Fruit fly (Drosophila melanogaster) whole organism, embryonic: Measurements from ENCODE around the gene C901.

Experiments used
- Bgb ChIP-seq: fragments of 200-800 bp; sonication (Bioruptor generic); IDR thresholded peaks from 2 replicates; pipeline ENCODE4 v1.3.6; 2022; ENCODE audit warnings: missing biosample characterization, missing genetic modification characterization; ENCODE audit not compliant: partially characterized antibody
- CG12104 ChIP-seq: fragments of 200-800 bp; sonication (Bioruptor generic); optimal IDR thresholded peaks from 3 replicates; lab custom pipeline; 2016; ENCODE audit warnings: missing biosample characterization, missing genetic modification characterization
- CG16813 ChIP-seq: fragments of 200-800 bp; sonication (Bioruptor generic); IDR thresholded peaks from 3 replicates; pipeline ENCODE4 v1.3.6; 2022; ENCODE audit warnings: missing biosample characterization, missing genetic modification characterization; ENCODE audit not compliant: partially characterized antibody
- CG17361 ChIP-seq: fragments of 200-800 bp; sonication (Bioruptor generic); IDR thresholded peaks from 3 replicates; pipeline ENCODE4 v1.3.6; 2022; ENCODE audit warnings: missing biosample characterization, missing genetic modification characterization
- CG18011 ChIP-seq: fragments of 200-800 bp; sonication (Bioruptor generic); optimal IDR thresholded peaks from 2 replicates; lab custom pipeline; 2017; ENCODE audit warnings: missing biosample characterization, missing genetic modification characterization, mild to moderate bottlenecking, moderate library complexity, missing genotype
- CG2116 ChIP-seq: fragments of 200-800 bp; sonication (Bioruptor generic); optimal IDR thresholded peaks from 3 replicates; lab custom pipeline; 2018; ENCODE audit warnings: missing biosample characterization, mild to moderate bottlenecking, missing genetic modification characterization
- CG31365 ChIP-seq: fragments of 200-800 bp; sonication (Bioruptor generic); optimal IDR thresholded peaks from 2 replicates; lab custom pipeline; 2018; ENCODE audit warnings: missing biosample characterization, mild to moderate bottlenecking, missing genetic modification characterization
- CG34224 ChIP-seq: fragments of 200-800 bp; sonication (Bioruptor generic); IDR thresholded peaks from 3 replicates; pipeline ENCODE4 v1.3.6; 2022; ENCODE audit warnings: missing biosample characterization, missing genetic modification characterization; ENCODE audit not compliant: partially characterized antibody
- CG34422 ChIP-seq: fragments of 200-800 bp; sonication (Bioruptor generic); IDR thresholded peaks from 3 replicates; pipeline ENCODE4 v1.3.6; 2022; ENCODE audit warnings: missing biosample characterization, missing genetic modification characterization
- CG5180 ChIP-seq: fragments of 200-800 bp; sonication (Bioruptor generic); optimal IDR thresholded peaks from 3 replicates; lab custom pipeline; 2017; ENCODE audit warnings: missing biosample characterization, missing genetic modification characterization, mild to moderate bottlenecking, moderate library complexity, missing genetic modification reagents
- CG6791 ChIP-seq: fragments of 200-800 bp; sonication (Bioruptor generic); IDR thresholded peaks from 3 replicates; pipeline ENCODE4 v1.3.6; 2022; ENCODE audit warnings: missing biosample characterization, missing genetic modification characterization; ENCODE audit not compliant: partially characterized antibody
- CG8290 ChIP-seq, 3 experiments: fragments of 200-800 bp; sonication (Bioruptor generic); optimal IDR thresholded peaks; 2 replicates each; lab custom pipeline; 2016 to 2019; ENCODE audit warnings: missing biosample characterization in 3 of 3, missing genetic modification characterization in 3 of 3, mild to moderate bottlenecking in 2 of 3, moderate library complexity in 1 of 3
- CG8765 ChIP-seq: fragments of 200-800 bp; sonication (Bioruptor generic); IDR thresholded peaks from 2 replicates; pipeline ENCODE4 v1.3.6; 2022; ENCODE audit warnings: missing biosample characterization, missing genetic modification characterization
- Dbx ChIP-seq: fragments of 200-800 bp; sonication (Bioruptor generic); IDR thresholded peaks from 3 replicates; pipeline ENCODE4 v1.3.6; 2022; ENCODE audit warnings: missing biosample characterization, missing genetic modification characterization
- Dll ChIP-seq: fragments of 200-800 bp; sonication (Bioruptor generic); IDR thresholded peaks from 4 replicates; pipeline ENCODE4 v1.3.6; 2022; ENCODE audit warnings: missing biosample characterization, missing genetic modification characterization; ENCODE audit not compliant: partially characterized antibody
- Doc3 ChIP-seq: fragments of 200-800 bp; sonication (Bioruptor generic); IDR thresholded peaks from 3 replicates; pipeline ENCODE4 v1.3.6; 2022; ENCODE audit warnings: missing biosample characterization, missing genetic modification characterization; ENCODE audit not compliant: partially characterized antibody
- Dref ChIP-seq: fragments of 200-800 bp; sonication (Bioruptor generic); IDR thresholded peaks from 2 replicates; pipeline ENCODE4 v1.3.6; 2022; ENCODE audit warnings: missing biosample characterization, missing genetic modification characterization
- HLH3B ChIP-seq: fragments of 200-800 bp; sonication (Bioruptor generic); IDR thresholded peaks from 2 replicates; pipeline ENCODE4 v1.3.6; 2022; ENCODE audit warnings: missing biosample characterization, missing genetic modification characterization
- HLH4C ChIP-seq: fragments of 200-800 bp; sonication (Bioruptor generic); IDR thresholded peaks from 3 replicates; pipeline ENCODE4 v1.3.6; 2022; ENCODE audit warnings: missing biosample characterization, missing genetic modification characterization; ENCODE audit not compliant: partially characterized antibody
- HLHmδ ChIP-seq: fragments of 200-800 bp; sonication (Bioruptor generic); optimal IDR thresholded peaks from 2 replicates; lab custom pipeline; 2018; ENCODE audit warnings: missing biosample characterization, mild to moderate bottlenecking, missing genetic modification characterization, moderate library complexity
- Jarid2 ChIP-seq: fragments of 200-800 bp; sonication (Bioruptor generic); optimal IDR thresholded peaks from 3 replicates; lab custom pipeline; 2017; ENCODE audit warnings: mild to moderate bottlenecking, missing biosample characterization, missing genetic modification reagents, missing genetic modification characterization
- Med ChIP-seq: fragments of 200-800 bp; sonication (Bioruptor generic); peaks from one replicate; lab custom pipeline; 2016; ENCODE audit warnings: missing biosample characterization, missing genetic modification characterization, mild to moderate bottlenecking, inconsistent platforms, moderate library complexity
- Opbp ChIP-seq: fragments of 200-800 bp; sonication (Bioruptor generic); IDR thresholded peaks from 3 replicates; pipeline ENCODE4 v1.3.6; 2022; ENCODE audit warnings: missing biosample characterization, missing genetic modification characterization; ENCODE audit not compliant: partially characterized antibody
- al ChIP-seq: fragments of 200-800 bp; sonication (Bioruptor generic); IDR thresholded peaks from 2 replicates; pipeline ENCODE4 v1.3.6; 2022; ENCODE audit warnings: missing biosample characterization, missing genetic modification characterization
- cas ChIP-seq: fragments of 200-800 bp; sonication (Bioruptor generic); IDR thresholded peaks from 2 replicates; pipeline ENCODE4 v1.3.6; 2022; ENCODE audit warnings: missing biosample characterization, missing genetic modification characterization
- caup ChIP-seq: fragments of 200-800 bp; sonication (Bioruptor generic); optimal IDR thresholded peaks from 3 replicates; lab custom pipeline; 2017; ENCODE audit warnings: missing biosample characterization, mild to moderate bottlenecking, missing genetic modification characterization, moderate library complexity; ENCODE audit not compliant: severe bottlenecking
- chinmo ChIP-seq: fragments of 200-800 bp; sonication (Bioruptor generic); IDR thresholded peaks from 4 replicates; pipeline ENCODE4 v1.3.6; 2022; ENCODE audit warnings: missing biosample characterization, missing genetic modification characterization; ENCODE audit not compliant: partially characterized antibody
- ci ChIP-seq: fragments of 200-800 bp; sonication (Bioruptor generic); IDR thresholded peaks from 3 replicates; pipeline ENCODE4 v1.3.6; 2022; ENCODE audit warnings: missing biosample characterization, missing genetic modification characterization
- dimm ChIP-seq: fragments of 200-800 bp; sonication (Bioruptor generic); IDR thresholded peaks from 2 replicates; pipeline ENCODE4 v1.3.6; 2022; ENCODE audit warnings: missing biosample characterization, missing genetic modification characterization
- gcm ChIP-seq: fragments of 200-800 bp; sonication (Bioruptor generic); optimal IDR thresholded peaks from 2 replicates; lab custom pipeline; 2019; ENCODE audit warnings: missing biosample characterization, mild to moderate bottlenecking, missing genetic modification characterization, moderate library complexity
- hbn ChIP-seq: fragments of 200-800 bp; sonication (Bioruptor generic); IDR thresholded peaks from 2 replicates; pipeline ENCODE4 v1.3.6; 2022; ENCODE audit warnings: missing biosample characterization, missing genetic modification characterization; ENCODE audit not compliant: partially characterized antibody
- insv ChIP-seq, 2 experiments: fragments of 200-800 bp; sonication (Bioruptor generic); optimal IDR thresholded peaks; 3 replicates each; lab custom pipeline; 2016 to 2018; ENCODE audit warnings: missing biosample characterization in 2 of 2, missing genetic modification characterization in 2 of 2
- klu ChIP-seq: fragments of 200-800 bp; sonication (Bioruptor generic); IDR thresholded peaks from 2 replicates; pipeline ENCODE4 v1.3.6; 2022; ENCODE audit warnings: missing biosample characterization, missing genetic modification characterization
- kni ChIP-seq: fragments of 200-800 bp; sonication (Bioruptor generic); optimal IDR thresholded peaks from 3 replicates; lab custom pipeline; 2017; ENCODE audit warnings: mild to moderate bottlenecking, missing biosample characterization, missing genetic modification reagents, missing genetic modification characterization
- mam ChIP-seq: fragments of 200-800 bp; sonication (Bioruptor generic); optimal IDR thresholded peaks from 3 replicates; lab custom pipeline; 2016; ENCODE audit warnings: missing biosample characterization, missing genetic modification characterization
- mld ChIP-seq: fragments of 200-800 bp; sonication (Bioruptor generic); IDR thresholded peaks from 3 replicates; pipeline ENCODE4 v1.3.6; 2022; ENCODE audit warnings: missing biosample characterization, missing genetic modification characterization; ENCODE audit not compliant: partially characterized antibody
- nau ChIP-seq: fragments of 200-800 bp; sonication (Bioruptor generic); optimal IDR thresholded peaks from 3 replicates; lab custom pipeline; 2017; ENCODE audit warnings: missing biosample characterization, mild to moderate bottlenecking, missing genetic modification characterization, missing genetic modification reagents
- nerfin-1 ChIP-seq: fragments of 200-800 bp; sonication (Bioruptor generic); optimal IDR thresholded peaks from 3 replicates; lab custom pipeline; 2019; ENCODE audit warnings: missing biosample characterization, mild to moderate bottlenecking, missing genetic modification characterization, moderate library complexity
- pzg ChIP-seq: fragments of 200-800 bp; sonication (Bioruptor generic); optimal IDR thresholded peaks from 3 replicates; lab custom pipeline; 2018; ENCODE audit warnings: missing biosample characterization, mild to moderate bottlenecking, missing genetic modification characterization, moderate library complexity
- sens ChIP-seq: fragments of 200-800 bp; sonication (Bioruptor generic); peaks from one replicate; lab custom pipeline; 2016; ENCODE audit warnings: missing biosample characterization, missing genetic modification characterization
- sna ChIP-seq: fragments of 200-800 bp; sonication (Bioruptor generic); IDR thresholded peaks from 2 replicates; pipeline ENCODE4 v1.3.6; 2022; ENCODE audit warnings: missing biosample characterization, missing genetic modification characterization; ENCODE audit not compliant: partially characterized antibody
- unc-4 ChIP-seq: fragments of 200-800 bp; sonication (Bioruptor generic); IDR thresholded peaks from 2 replicates; pipeline ENCODE4 v1.3.6; 2022; ENCODE audit warnings: missing biosample characterization, missing genetic modification characterization; ENCODE audit not compliant: partially characterized antibody
- vnd ChIP-seq: fragments of 200-800 bp; sonication (Bioruptor generic); IDR thresholded peaks from 3 replicates; pipeline ENCODE4 v1.3.6; 2022; ENCODE audit warnings: missing biosample characterization, missing genetic modification characterization; ENCODE audit not compliant: partially characterized antibody
- zen2 ChIP-seq: fragments of 200-800 bp; sonication (Bioruptor generic); IDR thresholded peaks from 3 replicates; pipeline ENCODE4 v1.3.6; 2022; ENCODE audit warnings: missing biosample characterization, missing genetic modification characterization; ENCODE audit not compliant: partially characterized antibody

C901 gene

DNA sequence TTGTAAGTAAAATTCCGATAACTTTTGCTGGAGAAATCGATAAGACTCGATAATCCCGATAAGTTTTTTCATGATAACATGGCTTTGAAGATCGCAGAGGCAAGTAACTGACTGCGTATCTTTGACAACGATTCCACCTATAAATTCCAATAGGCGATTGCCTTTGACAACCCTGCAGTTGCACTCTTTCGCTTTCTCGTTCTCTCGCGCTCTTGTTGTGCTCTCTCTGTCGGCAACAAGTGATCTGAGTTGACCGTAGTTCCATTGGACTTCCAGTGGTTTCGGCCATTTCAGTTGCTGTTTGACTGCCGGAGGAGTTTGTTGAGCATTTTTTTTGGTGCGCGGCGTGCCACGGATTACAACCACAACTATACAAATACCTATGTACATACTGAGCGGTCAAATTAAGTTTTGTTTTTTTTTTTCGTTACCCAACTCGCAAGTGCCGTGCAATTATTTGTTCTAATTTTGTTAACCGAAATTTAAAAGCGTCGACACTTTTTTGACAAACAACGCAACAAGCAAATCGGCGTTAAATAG is 36.3 kb downstream of the C901 start, which contains the start of gene Myo10A (continued):
- no peak for TF ChIP-seq CG8290 (GFP tag; optimal IDR thresholded peaks at IDR 0.05; lab: Kevin White, UChicago)
- peak in 1 of 2 experiments; percentile 5 for TF ChIP-seq CG8290 (tag; optimal IDR thresholded peaks at IDR 0.05; lab: Kevin White, UChicago)
- TF ChIP-seq dimm (GFP tag; lab: Robert Waterston, UW): no peak
- TF ChIP-seq Opbp (GFP tag; lab: Robert Waterston, UW): 0 out of 3 replicates have a peak, but pooled peaks have one; percentile 14
- TF ChIP-seq chinmo (GFP tag; lab: Robert Waterston, UW): 0 out of 4 replicates have a peak, but pooled peaks have one; percentile 57
- TF ChIP-seq pzg: no peak
- no peak for TF ChIP-seq cas (GFP tag; lab: Robert Waterston, UW)
- TF ChIP-seq unc-4: 0 out of 2 replicates have a peak, but pooled peaks have one; percentile 13
- TF ChIP-seq Dref: peak; percentile 41; the same call in 1 of the 2 replicates
- peak; percentile 73 for TF ChIP-seq sens (GFP tag; lab: Kevin White, UChicago)
- TF ChIP-seq CG8765: no peak
- no peak for TF ChIP-seq al
- TF ChIP-seq CG6791 (GFP tag; lab: Robert Waterston, UW): 0 out of 3 replicates have a peak, but pooled peaks have one; percentile 40
- TF ChIP-seq Jarid2 (GFP tag; lab: Kevin White, UChicago): peak; percentile 69
- no peak for TF ChIP-seq CG17361 (GFP tag; lab: Robert Waterston, UW)
- peak; percentile 39; the same call in 1 of the 3 replicates for TF ChIP-seq ci (GFP tag; lab: Robert Waterston, UW)
- TF ChIP-seq CG5180 (GFP tag; lab: Kevin White, UChicago): peak; percentile 7
- TF ChIP-seq insv (GFP tag; optimal IDR thresholded peaks at IDR 0.05; lab: Kevin White, UChicago): peak in 1 of 2 experiments; percentile 35
- 0 out of 3 replicates have a peak, but pooled peaks have one; percentile 18 for TF ChIP-seq Dbx (GFP tag; lab: Robert Waterston, UW)
- 0 out of 3 replicates have a peak, but pooled peaks have one; percentile 21 for TF ChIP-seq CG34422 (GFP tag; lab: Robert Waterston, UW)
- peak; percentile 48 for TF ChIP-seq HLHmδ
- no peak for TF ChIP-seq klu
- peak; percentile 83 for TF ChIP-seq Med (GFP tag; lab: Kevin White, UChicago)

DNA sequence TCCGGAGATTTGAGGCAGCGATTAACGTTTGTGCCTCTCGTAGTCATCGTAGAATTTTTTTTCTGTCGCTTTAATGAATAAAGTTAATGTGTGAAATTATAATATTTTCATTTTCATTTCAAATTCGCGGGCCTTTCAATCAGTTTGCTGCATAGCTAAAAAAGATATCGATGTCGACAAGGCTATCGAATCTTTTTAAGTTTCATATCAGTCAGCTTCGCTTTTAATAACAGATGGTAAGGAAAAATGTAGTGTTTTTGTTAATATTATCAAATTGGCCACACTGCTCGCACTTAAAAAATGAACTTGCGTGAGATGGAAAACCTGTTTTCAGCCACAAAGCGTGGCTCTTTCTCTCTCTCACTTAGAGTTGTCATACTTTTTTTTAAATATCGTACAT is 37.3 kb downstream of the C901 start:
- TF ChIP-seq Dll (GFP tag; lab: Robert Waterston, UW): peak; percentile 54; the same call in 2 of the 4 replicates
- no peak for TF ChIP-seq HLH3B (GFP tag; lab: Robert Waterston, UW)
- TF ChIP-seq nerfin-1 (tag; lab: Kevin White, UChicago): no peak
- TF ChIP-seq CG18011 (GFP tag; lab: Kevin White, UChicago): peak; percentile 95
- TF ChIP-seq sens (GFP tag; lab: Kevin White, UChicago): no peak
- peak; percentile 62; the same call in 2 of the 3 replicates for TF ChIP-seq Opbp (GFP tag; lab: Robert Waterston, UW)
- peak; percentile 49; the same call in 2 of the 3 replicates for TF ChIP-seq vnd (GFP tag; lab: Robert Waterston, UW)
- peak; percentile 68 for TF ChIP-seq CG16813
- peak; percentile 18 for TF ChIP-seq CG2116 (GFP tag; lab: Kevin White, UChicago)
- TF ChIP-seq unc-4: peak; percentile 61
- no peak for TF ChIP-seq Dbx (GFP tag; lab: Robert Waterston, UW)
- TF ChIP-seq CG6791 (GFP tag; lab: Robert Waterston, UW): peak; percentile 78
- TF ChIP-seq hbn (GFP tag; lab: Robert Waterston, UW): peak; percentile 61
- TF ChIP-seq CG12104 (GFP tag; lab: Kevin White, UChicago): no peak
- no peak for TF ChIP-seq gcm (GFP tag; lab: Kevin White, UChicago)
- TF ChIP-seq mld: 0 out of 3 replicates have a peak, but pooled peaks have one; percentile 22
- peak; percentile 44; the same call in 2 of the 3 replicates for TF ChIP-seq Doc3 (GFP tag; lab: Robert Waterston, UW)
- no peak for TF ChIP-seq caup (GFP tag; lab: Kevin White, UChicago)
- 0 out of 2 replicates have a peak, but pooled peaks have one; percentile 54 for TF ChIP-seq sna
- no peak for TF ChIP-seq nau (GFP tag; lab: Kevin White, UChicago)
- no peak for TF ChIP-seq mam (GFP tag; lab: Kevin White, UChicago)
- peak; percentile 69 for TF ChIP-seq zen2
- peak; percentile 44; the same call in 1 of the 3 replicates for TF ChIP-seq HLH4C
- peak; percentile 61 for TF ChIP-seq Bgb
- peak; percentile 77 for TF ChIP-seq CG34224
- TF ChIP-seq pzg: peak; percentile 31
- TF ChIP-seq kni (GFP tag; lab: Kevin White, UChicago): no peak
- no peak for TF ChIP-seq CG31365 (tag; lab: Kevin White, UChicago)
